Fruit fly (Drosophila melanogaster): ENCODE data around the gene CG11267.

DNA sequence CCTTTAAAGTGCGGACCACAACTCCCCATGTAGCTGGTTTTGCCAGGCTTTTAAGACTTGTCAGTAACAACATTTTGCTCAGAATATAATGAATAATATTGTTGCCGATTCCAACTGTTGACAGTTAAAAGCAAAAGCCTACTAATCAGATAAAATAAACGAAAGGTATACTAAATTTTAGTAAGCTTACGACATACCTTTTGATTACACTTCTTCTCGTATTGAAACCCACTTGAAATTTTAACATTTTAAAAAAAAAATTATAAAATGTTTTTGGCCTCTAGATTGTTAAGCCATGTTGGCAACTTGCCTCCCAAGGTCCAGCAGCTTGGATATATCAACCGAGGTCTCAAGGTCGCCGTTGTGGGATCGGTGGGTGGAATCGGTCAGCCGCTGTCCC is 43.6 kb upstream of the CG11267 start, which contains the start of the genes CG10748 and CG10749:
- no peak for TF ChIP-seq bab1 (GFP tag; optimal IDR thresholded peaks at IDR 0.05)
- TF ChIP-seq CG12768 (GFP tag; optimal IDR thresholded peaks at IDR 0.05): no peak
- TF ChIP-seq kay (GFP tag; ENCODE audit: borderline replicate concordance): no peak
- TF ChIP-seq Clk (GFP tag; optimal IDR thresholded peaks at IDR 0.05): no peak
- no peak for TF ChIP-seq Crg-1 (GFP tag; optimal IDR thresholded peaks at IDR 0.05)
- no peak for TF ChIP-seq toe (GFP tag; optimal IDR thresholded peaks at IDR 0.05)
- no peak for TF ChIP-seq Hr96 (GFP tag; optimal IDR thresholded peaks at IDR 0.05)
- no peak for TF ChIP-seq ovo (GFP tag; optimal IDR thresholded peaks at IDR 0.05)
- no peak for TF ChIP-seq CG1620 (GFP tag; optimal IDR thresholded peaks at IDR 0.05)
- TF ChIP-seq CG11617 (GFP tag; optimal IDR thresholded peaks at IDR 0.05): no peak
